Fruit fly (Drosophila melanogaster) whole organism, embryonic: ENCODE data around the gene PRL-1.

Source experiments
- Ada2b ChIP-seq: fragments of 200-800 bp; sonication (Bioruptor generic); IDR thresholded peaks from 2 replicates; pipeline ENCODE4 v1.3.6; 2022; ENCODE audit warnings: missing biosample characterization, missing genetic modification characterization
- CG10431 ChIP-seq: fragments of 200-800 bp; sonication (Bioruptor generic); optimal IDR thresholded peaks from 3 replicates; lab custom pipeline; 2018; ENCODE audit warnings: missing biosample characterization, mild to moderate bottlenecking, missing genetic modification characterization
- CG10959 ChIP-seq: fragments of 200-800 bp; sonication (Bioruptor generic); IDR thresholded peaks from 2 replicates; pipeline ENCODE4 v1.3.6; 2022; ENCODE audit warnings: missing biosample characterization, missing genetic modification characterization
- CG11398 ChIP-seq: fragments of 200-800 bp; sonication (Bioruptor generic); optimal IDR thresholded peaks from 2 replicates; lab custom pipeline; 2016; ENCODE audit warnings: missing biosample characterization, missing genetic modification characterization
- CG15011 ChIP-seq: fragments of 200-800 bp; sonication (Bioruptor generic); optimal IDR thresholded peaks from 3 replicates; lab custom pipeline; 2018; ENCODE audit warnings: missing biosample characterization, mild to moderate bottlenecking, missing genetic modification characterization
- CG15601 ChIP-seq: fragments of 200-800 bp; sonication (Bioruptor generic); optimal IDR thresholded peaks from 3 replicates; lab custom pipeline; 2019; ENCODE audit warnings: missing biosample characterization, mild to moderate bottlenecking, missing genetic modification characterization, moderate library complexity
- CG16863 ChIP-seq: fragments of 200-800 bp; sonication (Bioruptor generic); optimal IDR thresholded peaks from 3 replicates; lab custom pipeline; 2016; ENCODE audit warnings: missing biosample characterization, missing genetic modification characterization
- CG17359 ChIP-seq: fragments of 200-800 bp; sonication (Bioruptor generic); optimal IDR thresholded peaks from 3 replicates; lab custom pipeline; 2018; ENCODE audit warnings: missing biosample characterization, mild to moderate bottlenecking, missing genetic modification characterization, moderate library complexity
- CG17612 ChIP-seq: fragments of 200-800 bp; sonication (Bioruptor generic); IDR thresholded peaks from 2 replicates; pipeline ENCODE4 v1.3.6; 2022; ENCODE audit warnings: missing biosample characterization, missing genetic modification characterization
- CG18476 ChIP-seq: fragments of 200-800 bp; sonication (Bioruptor generic); optimal IDR thresholded peaks from 2 replicates; lab custom pipeline; 2016; ENCODE audit warnings: missing biosample characterization, mild to moderate bottlenecking, missing genetic modification characterization
- CG18619 ChIP-seq: fragments of 200-800 bp; sonication (Bioruptor generic); optimal IDR thresholded peaks from 3 replicates; lab custom pipeline; 2017; ENCODE audit warnings: missing biosample characterization, mild to moderate bottlenecking, missing genetic modification characterization
- CG18764 ChIP-seq: fragments of 200-800 bp; sonication (Bioruptor generic); optimal IDR thresholded peaks from 3 replicates; lab custom pipeline; 2016; ENCODE audit warnings: missing biosample characterization, missing genetic modification characterization
- CG30431 ChIP-seq: fragments of 200-800 bp; sonication (Bioruptor generic); optimal IDR thresholded peaks from 2 replicates; lab custom pipeline; 2017; ENCODE audit warnings: missing biosample characterization, missing genetic modification characterization
- CG4360 ChIP-seq: fragments of 200-800 bp; sonication (Bioruptor generic); IDR thresholded peaks from 2 replicates; pipeline ENCODE4 v1.3.6; 2022; ENCODE audit warnings: missing biosample characterization, missing genetic modification characterization
- CG4820 ChIP-seq: fragments of 200-800 bp; sonication (Bioruptor generic); optimal IDR thresholded peaks from 3 replicates; lab custom pipeline; 2016; ENCODE audit warnings: missing biosample characterization, missing genetic modification characterization
- CG7786 ChIP-seq: fragments of 200-800 bp; sonication (Bioruptor generic); optimal IDR thresholded peaks from 2 replicates; lab custom pipeline; 2016; ENCODE audit warnings: missing biosample characterization, missing genetic modification characterization
- CG8765 ChIP-seq: fragments of 200-800 bp; sonication (Bioruptor generic); IDR thresholded peaks from 2 replicates; pipeline ENCODE4 v1.3.6; 2022; ENCODE audit warnings: missing biosample characterization, missing genetic modification characterization
- CG9727 ChIP-seq: fragments of 200-800 bp; sonication (Bioruptor generic); optimal IDR thresholded peaks from 3 replicates; lab custom pipeline; 2017; ENCODE audit warnings: missing biosample characterization, mild to moderate bottlenecking, missing genetic modification characterization
- CG9817 ChIP-seq: fragments of 200-800 bp; sonication (Bioruptor generic); optimal IDR thresholded peaks from 2 replicates; lab custom pipeline; 2018; ENCODE audit warnings: missing biosample characterization, mild to moderate bottlenecking, missing genetic modification characterization, moderate library complexity
- Doc2 ChIP-seq: fragments of 200-800 bp; sonication (Bioruptor generic); IDR thresholded peaks from 2 replicates; pipeline ENCODE4 v1.3.6; 2022; ENCODE audit warnings: missing biosample characterization, missing genetic modification characterization
- Dref ChIP-seq: fragments of 200-800 bp; sonication (Bioruptor generic); IDR thresholded peaks from 2 replicates; pipeline ENCODE4 v1.3.6; 2022; ENCODE audit warnings: missing biosample characterization, missing genetic modification characterization
- Drgx ChIP-seq: fragments of 200-800 bp; sonication (Bioruptor generic); IDR thresholded peaks from 2 replicates; pipeline ENCODE4 v1.3.6; 2022; ENCODE audit warnings: missing biosample characterization, missing genetic modification characterization
- Ets65A ChIP-seq: fragments of 200-800 bp; sonication (Bioruptor generic); peaks from one replicate; lab custom pipeline; 2016; ENCODE audit warnings: missing biosample characterization, missing genetic modification characterization
- Gug ChIP-seq: fragments of 200-800 bp; sonication (Bioruptor generic); IDR thresholded peaks from 4 replicates; pipeline ENCODE4 v1.3.6; 2022; ENCODE audit warnings: missing biosample characterization, missing genetic modification characterization
- HLH4C ChIP-seq: fragments of 200-800 bp; sonication (Bioruptor generic); IDR thresholded peaks from 3 replicates; pipeline ENCODE4 v1.3.6; 2022; ENCODE audit warnings: missing biosample characterization, missing genetic modification characterization; ENCODE audit not compliant: partially characterized antibody
- Hr78 ChIP-seq, 2 experiments: fragments of 200-800 bp in 1 of 2; fragments of >200 bp in 1 of 2; sonication (Bioruptor generic) in 1 of 2; optimal IDR thresholded peaks; 2 replicates each; lab custom pipeline; 2017 to 2019; ENCODE audit warnings: missing biosample characterization in 2 of 2, missing genetic modification characterization in 2 of 2, mild to moderate bottlenecking in 1 of 2, moderate library complexity in 1 of 2
- Jarid2 ChIP-seq: fragments of 200-800 bp; sonication (Bioruptor generic); optimal IDR thresholded peaks from 3 replicates; lab custom pipeline; 2017; ENCODE audit warnings: mild to moderate bottlenecking, missing biosample characterization, missing genetic modification reagents, missing genetic modification characterization
- Lhr ChIP-seq: fragments of 200-800 bp; sonication (Bioruptor generic); optimal IDR thresholded peaks from 3 replicates; lab custom pipeline; 2017; ENCODE audit warnings: mild to moderate bottlenecking, missing biosample characterization, missing genetic modification reagents, missing genetic modification characterization
- Med ChIP-seq: fragments of 200-800 bp; sonication (Bioruptor generic); peaks from one replicate; lab custom pipeline; 2016; ENCODE audit warnings: missing biosample characterization, missing genetic modification characterization, mild to moderate bottlenecking, inconsistent platforms, moderate library complexity
- Poxn ChIP-seq: fragments of 200-800 bp; sonication (Bioruptor generic); IDR thresholded peaks from 2 replicates; pipeline ENCODE4 v1.3.6; 2022; ENCODE audit warnings: missing biosample characterization, missing genetic modification characterization
- Ptx1 ChIP-seq: fragments of 200-800 bp; sonication (Bioruptor generic); IDR thresholded peaks from 2 replicates; pipeline ENCODE4 v1.3.6; 2022; ENCODE audit warnings: missing biosample characterization, missing genetic modification characterization
- Ravus ChIP-seq: fragments of 200-800 bp; sonication (Bioruptor generic); IDR thresholded peaks from 2 replicates; pipeline ENCODE4 v1.3.6; 2022; ENCODE audit warnings: missing biosample characterization, missing genetic modification characterization
- Tbp ChIP-seq: fragments of >200 bp; optimal IDR thresholded peaks from 2 replicates; lab custom pipeline; 2018; ENCODE audit warnings: missing biosample characterization, missing genetic modification characterization
- ac ChIP-seq: fragments of 200-800 bp; sonication (Bioruptor generic); optimal IDR thresholded peaks from 3 replicates; lab custom pipeline; 2017; ENCODE audit warnings: missing biosample characterization, mild to moderate bottlenecking, missing genetic modification characterization
- al ChIP-seq: fragments of 200-800 bp; sonication (Bioruptor generic); IDR thresholded peaks from 2 replicates; pipeline ENCODE4 v1.3.6; 2022; ENCODE audit warnings: missing biosample characterization, missing genetic modification characterization
- ap ChIP-seq: fragments of 200-800 bp; sonication (Bioruptor generic); IDR thresholded peaks from 2 replicates; pipeline ENCODE4 v1.3.6; 2022; ENCODE audit warnings: missing biosample characterization, missing genetic modification characterization
- ase ChIP-seq: fragments of 200-800 bp; sonication (Bioruptor generic); IDR thresholded peaks from 3 replicates; pipeline ENCODE4 v1.3.6; 2022; ENCODE audit warnings: missing biosample characterization, missing genetic modification characterization
- az2 ChIP-seq: fragments of 200-800 bp; sonication (Bioruptor generic); optimal IDR thresholded peaks from 3 replicates; lab custom pipeline; 2016; ENCODE audit warnings: missing biosample characterization, missing genetic modification characterization
- bbx ChIP-seq: fragments of 200-800 bp; sonication (Bioruptor generic); IDR thresholded peaks from 2 replicates; pipeline ENCODE4 v1.3.6; 2022; ENCODE audit warnings: missing biosample characterization, missing genetic modification characterization; ENCODE audit not compliant: partially characterized antibody
- br ChIP-seq: fragments of >200 bp; optimal IDR thresholded peaks from 2 replicates; lab custom pipeline; 2017
- crp ChIP-seq, 2 experiments: fragments of 200-800 bp; sonication (Bioruptor generic); optimal IDR thresholded peaks; 2 replicates in 1 of 2; 3 replicates in 1 of 2; lab custom pipeline; 2017; ENCODE audit warnings: missing biosample characterization in 2 of 2, missing genetic modification characterization in 2 of 2, mild to moderate bottlenecking in 1 of 2, moderate library complexity in 1 of 2
- dan ChIP-seq: fragments of 200-800 bp; sonication (Bioruptor generic); IDR thresholded peaks from 2 replicates; pipeline ENCODE4 v1.3.6; 2022; ENCODE audit warnings: missing biosample characterization, missing genetic modification characterization
- disco-r ChIP-seq: fragments of 200-800 bp; sonication (Bioruptor generic); optimal IDR thresholded peaks from 2 replicates; lab custom pipeline; 2016; ENCODE audit warnings: missing biosample characterization, missing genetic modification characterization
- emc ChIP-seq: fragments of 200-800 bp; sonication (Bioruptor generic); optimal IDR thresholded peaks from 2 replicates; lab custom pipeline; 2016; ENCODE audit warnings: missing biosample characterization, missing genetic modification characterization
- ems ChIP-seq: fragments of 200-800 bp; sonication (Bioruptor generic); optimal IDR thresholded peaks from 3 replicates; lab custom pipeline; 2016; ENCODE audit warnings: missing biosample characterization, missing genetic modification characterization
- jumu ChIP-seq: fragments of 200-800 bp; sonication (Bioruptor generic); optimal IDR thresholded peaks from 3 replicates; lab custom pipeline; 2016; ENCODE audit warnings: missing biosample characterization, missing genetic modification characterization
- ken ChIP-seq: fragments of 200-800 bp; sonication (Bioruptor generic); IDR thresholded peaks from 3 replicates; pipeline ENCODE4 v1.3.6; 2022; ENCODE audit warnings: missing biosample characterization, missing genetic modification characterization
- onecut ChIP-seq: fragments of 200-800 bp; sonication (Bioruptor generic); IDR thresholded peaks from 2 replicates; pipeline ENCODE4 v1.3.6; 2022; ENCODE audit warnings: missing biosample characterization, missing genetic modification characterization
- pum ChIP-seq: fragments of 200-800 bp; sonication (Bioruptor generic); optimal IDR thresholded peaks from 2 replicates; lab custom pipeline; 2016; ENCODE audit warnings: missing biosample characterization, missing genetic modification characterization
- salm ChIP-seq: fragments of 200-800 bp; sonication (Bioruptor generic); optimal IDR thresholded peaks from 2 replicates; lab custom pipeline; 2018; ENCODE audit warnings: missing biosample characterization, mild to moderate bottlenecking, missing genetic modification characterization
- tin ChIP-seq: fragments of 200-800 bp; sonication (Bioruptor generic); optimal IDR thresholded peaks from 3 replicates; lab custom pipeline; 2016; ENCODE audit warnings: missing biosample characterization, missing genetic modification characterization
- zen ChIP-seq: fragments of 200-800 bp; sonication (Bioruptor generic); optimal IDR thresholded peaks from 3 replicates; lab custom pipeline; 2018; ENCODE audit warnings: missing biosample characterization, mild to moderate bottlenecking, missing genetic modification characterization, moderate library complexity

The PRL-1 gene

DNA sequence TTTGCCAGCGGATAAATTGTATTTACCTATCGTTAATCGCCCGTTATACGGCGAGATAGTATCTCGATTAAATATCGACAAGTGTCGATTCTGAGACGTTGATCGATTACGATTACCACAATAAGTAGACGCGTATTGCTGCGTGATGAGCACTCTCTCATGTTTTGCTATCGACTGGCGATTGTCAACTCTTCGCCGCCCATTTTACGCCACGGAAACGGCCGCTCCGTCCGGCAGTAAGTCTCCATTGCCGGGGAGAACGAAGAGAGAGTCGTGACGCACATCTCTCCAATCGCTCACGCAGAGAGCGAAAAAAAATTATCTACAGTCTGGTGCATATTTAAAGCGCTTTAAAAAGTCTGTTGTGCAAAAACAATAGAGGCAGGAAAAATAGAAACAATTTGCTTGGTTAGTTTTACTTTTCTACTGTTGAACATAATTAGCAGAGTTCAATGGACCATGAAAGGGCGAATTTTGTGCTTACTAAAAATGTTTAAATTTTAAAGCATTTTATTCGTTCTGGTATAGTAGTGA, 5.7 kb downstream of the PRL-1 start, which contains the start of gene CG46309 (continued):
- TF ChIP-seq Ada2b (GFP tag; lab: Robert Waterston, UW), result no peak
- no peak for TF ChIP-seq ken (GFP tag; lab: Robert Waterston, UW)
- TF ChIP-seq emc (GFP tag; lab: Kevin White, UChicago), result no peak
- TF ChIP-seq CG10959 (GFP tag; lab: Robert Waterston, UW), result no peak
- no peak for TF ChIP-seq ac (GFP tag; lab: Kevin White, UChicago)
- TF ChIP-seq CG15011 (GFP tag; lab: Kevin White, UChicago), result no peak
- no peak for TF ChIP-seq br (lab: Kevin White, UChicago)
- no peak for TF ChIP-seq pum (GFP tag; lab: Kevin White, UChicago)
- no peak for TF ChIP-seq Poxn
- no peak for TF ChIP-seq Drgx (GFP tag; lab: Robert Waterston, UW)
- TF ChIP-seq Gug, result no peak
- TF ChIP-seq Hr78 (GFP tag; optimal IDR thresholded peaks at IDR 0.05; lab: Kevin White, UChicago), result no peak
- TF ChIP-seq onecut (GFP tag; lab: Robert Waterston, UW), result no peak
- peak; percentile 26 for TF ChIP-seq CG17359 (tag; lab: Kevin White, UChicago)
- TF ChIP-seq CG17612 (GFP tag; lab: Robert Waterston, UW), result no peak
- peak; percentile 94 for TF ChIP-seq bbx
- TF ChIP-seq CG18476 (GFP tag; lab: Kevin White, UChicago), result peak; percentile 19
- TF ChIP-seq Ptx1 (GFP tag; lab: Robert Waterston, UW), result no peak
- TF ChIP-seq CG7786 (GFP tag; lab: Kevin White, UChicago), result peak; percentile 3
- peak; percentile 25 for TF ChIP-seq CG18619 (GFP tag; lab: Kevin White, UChicago)
- TF ChIP-seq CG4820 (GFP tag; lab: Kevin White, UChicago), result no peak
- TF ChIP-seq CG4360, result no peak
- TF ChIP-seq CG10431 (GFP tag; lab: Kevin White, UChicago), result no peak
- TF ChIP-seq ap (GFP tag; lab: Robert Waterston, UW), result no peak
- TF ChIP-seq CG11398 (GFP tag; lab: Kevin White, UChicago), result peak; percentile 9
- peak; percentile 99 for TF ChIP-seq HLH4C (GFP tag; lab: Robert Waterston, UW)
- TF ChIP-seq salm (tag; lab: Kevin White, UChicago), result no peak
- TF ChIP-seq jumu (GFP tag; lab: Kevin White, UChicago), result no peak
- peak; percentile 43 for TF ChIP-seq disco-r (GFP tag; lab: Kevin White, UChicago)
- peak; percentile 6 for TF ChIP-seq ems
- TF ChIP-seq CG15601 (tag; lab: Kevin White, UChicago), result no peak
- no peak for TF ChIP-seq Tbp (GFP tag; lab: Kevin White, UChicago)
- TF ChIP-seq Ravus, result no peak
- peak; percentile 62 for TF ChIP-seq Ets65A
- no peak for TF ChIP-seq CG9817 (tag; lab: Kevin White, UChicago)
- TF ChIP-seq Dref (GFP tag; lab: Robert Waterston, UW), result peak; percentile 75; the same call in 1 of the 2 replicates
- no peak for TF ChIP-seq az2 (GFP tag; lab: Kevin White, UChicago)
- no peak for TF ChIP-seq CG30431 (GFP tag; lab: Kevin White, UChicago)
- no peak for TF ChIP-seq al (GFP tag; lab: Robert Waterston, UW)
- no peak for TF ChIP-seq Med (GFP tag; lab: Kevin White, UChicago)
- TF ChIP-seq Doc2 (GFP tag; lab: Robert Waterston, UW), result no peak
- no peak for TF ChIP-seq zen (tag; lab: Kevin White, UChicago)
- TF ChIP-seq CG16863 (GFP tag; lab: Kevin White, UChicago), result peak; percentile 15
- TF ChIP-seq crp (GFP tag; optimal IDR thresholded peaks at IDR 0.05; lab: Kevin White, UChicago), result no peak
- no peak for TF ChIP-seq CG8765 (GFP tag; lab: Robert Waterston, UW)
- no peak for TF ChIP-seq dan (GFP tag; lab: Robert Waterston, UW)
- TF ChIP-seq Lhr, result no peak
- no peak for TF ChIP-seq CG9727 (GFP tag; lab: Kevin White, UChicago)
- TF ChIP-seq tin (GFP tag; lab: Kevin White, UChicago), result peak; percentile 4
- peak; percentile 75 for TF ChIP-seq Jarid2 (GFP tag; lab: Kevin White, UChicago)
- TF ChIP-seq ase (GFP tag; lab: Robert Waterston, UW), result no peak
- TF ChIP-seq CG18764, result no peak
